Worm (Caenorhabditis elegans): ENCODE data around the gene pro-1.
"Not testable (repeated sequence)": the region's sequence is repeated elsewhere in the genome, so short reads cannot be mapped to it uniquely, and the experiment has no call there.

The pro-1 gene

ce11 chrII:10523583-10523982 lies 18.2 kb downstream of the pro-1 start, which contains the start of gene F59B10.5:
F59B10.5 (minus strand) TSS chrII:10523683.
- TF ChIP-seq unc-62 (GFP tag; optimal IDR thresholded peaks at IDR 0.05): no peak

- no peak for TF ChIP-seq unc-62 (GFP tag; optimal IDR thresholded peaks at IDR 0.05)
These were observed 18.8 kb downstream of the pro-1 start for ce11 chrII:10523031-10523430.

ce11 chrII:10519863-10520262 lies 21.9 kb downstream of the pro-1 start:
- no peak for TF ChIP-seq unc-62 (GFP tag; optimal IDR thresholded peaks at IDR 0.05)

- TF ChIP-seq unc-62 (GFP tag; optimal IDR thresholded peaks at IDR 0.05): no peak
These were observed 22.8 kb downstream of the pro-1 start, which contains the start of gene F59B10.4 for ce11 chrII:10519017-10519416. F59B10.4 (minus strand) TSS chrII:10519117.

- no peak for TF ChIP-seq unc-62 (GFP tag; optimal IDR thresholded peaks at IDR 0.05)
These were observed 25.4 kb downstream of the pro-1 start for ce11 chrII:10516375-10516774.

- no peak for TF ChIP-seq unc-62 (GFP tag; optimal IDR thresholded peaks at IDR 0.05)
These were observed 26.4 kb downstream of the pro-1 start for ce11 chrII:10515422-10515821.

- TF ChIP-seq unc-62 (GFP tag; optimal IDR thresholded peaks at IDR 0.05): no peak
These were observed 28.4 kb downstream of the pro-1 start for ce11 chrII:10513377-10513776.

ce11 chrII:10510242-10510641 lies 31.6 kb downstream of the pro-1 start, which contains the start of gene F59B10.3:
F59B10.3 (plus strand) TSS chrII:10510542.
- no peak for TF ChIP-seq unc-62 (GFP tag; optimal IDR thresholded peaks at IDR 0.05)

ce11 chrII:10509746-10510145 lies 32.0 kb downstream of the pro-1 start, which contains the start of gene F59B10.2:
F59B10.2 (minus strand) TSS chrII:10509846.
- no peak for TF ChIP-seq unc-62 (GFP tag; optimal IDR thresholded peaks at IDR 0.05)

- no peak for TF ChIP-seq unc-62 (GFP tag; optimal IDR thresholded peaks at IDR 0.05)
These were observed 33.9 kb downstream of the pro-1 start for ce11 chrII:10507906-10508305.

ce11 chrII:10505949-10506348 lies 35.8 kb downstream of the pro-1 start:
- no peak for TF ChIP-seq unc-62 (GFP tag; optimal IDR thresholded peaks at IDR 0.05)

- TF ChIP-seq unc-62 (GFP tag; optimal IDR thresholded peaks at IDR 0.05): no peak
These were observed 37.1 kb downstream of the pro-1 start for ce11 chrII:10504729-10505128.

- no peak for TF ChIP-seq unc-62 (GFP tag; optimal IDR thresholded peaks at IDR 0.05)
These were observed 39.2 kb downstream of the pro-1 start, which contains the start of gene myrf-1 for ce11 chrII:10502491-10503063. myrf-1 (minus strand) TSS chrII:10502541.

- no peak for TF ChIP-seq unc-62 (GFP tag; optimal IDR thresholded peaks at IDR 0.05)
These were observed 40.2 kb downstream of the pro-1 start for ce11 chrII:10501578-10501977.

- no peak for TF ChIP-seq unc-62 (GFP tag; optimal IDR thresholded peaks at IDR 0.05)
These were observed 41.1 kb downstream of the pro-1 start for ce11 chrII:10500674-10501073.

ce11 chrII:10495912-10496311 lies 45.9 kb downstream of the pro-1 start, which contains the start of gene ZK666.12:
ZK666.12 (plus strand) TSS chrII:10496212.
- TF ChIP-seq unc-62 (GFP tag; optimal IDR thresholded peaks at IDR 0.05): no peak

- TF ChIP-seq unc-62 (GFP tag; optimal IDR thresholded peaks at IDR 0.05): no peak
These were observed 47.3 kb downstream of the pro-1 start, which contains the start of gene ZK666.14 for ce11 chrII:10494467-10494866. ZK666.14 (plus strand) TSS chrII:10494767.

- not testable (repeated sequence) for TF ChIP-seq unc-62 (GFP tag; optimal IDR thresholded peaks at IDR 0.05)
These were observed 48.8 kb downstream of the pro-1 start, which contains the start of gene ZK666.8 for ce11 chrII:10493034-10493433. ZK666.8 (minus strand) TSS chrII:10493134.

All from whole organism, dauer.